Worm (Caenorhabditis elegans): ENCODE results near the gene srw-73.

DNA sequence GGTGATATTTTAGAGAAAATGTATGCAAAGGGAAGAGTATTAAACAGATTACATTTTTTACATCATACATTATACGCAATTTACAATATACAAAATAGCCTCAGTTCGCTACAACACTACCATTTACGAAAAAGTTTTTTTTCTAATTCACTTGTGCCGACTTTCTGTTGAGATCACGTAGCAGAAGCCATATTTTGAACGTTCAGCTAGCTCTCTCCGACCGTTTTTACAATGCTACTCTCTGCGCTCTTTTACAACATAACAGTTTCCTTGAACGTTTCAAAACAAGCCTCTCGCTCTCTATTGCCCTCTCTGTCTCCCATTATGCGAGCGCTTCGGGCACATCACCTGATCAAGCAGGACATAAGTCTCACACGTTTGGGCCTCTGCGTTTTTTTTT is 14.8 kb upstream of the srw-73 start, which contains the start of gene T03E6.8:
- TF ChIP-seq nhr-12 (tag; optimal IDR thresholded peaks at IDR 0.05) (no peak), nhr-25 (tag; optimal IDR thresholded peaks at IDR 0.05) (no peak), fkh-10 (GFP tag; optimal IDR thresholded peaks at IDR 0.05) (no peak), nhr-237 (tag; optimal IDR thresholded peaks at IDR 0.05) (no peak), daf-12 (tag; optimal IDR thresholded peaks at IDR 0.05) (no peak)

Data from whole organism, L3 larva.